Fruit fly (Drosophila melanogaster) Kc167 (cell line): ENCODE measurements around the gene Npc2f.

ENCODE experiments used
- Myc ChIP-seq: fragments of >200 bp; optimal IDR thresholded peaks from 2 replicates; lab custom pipeline; 2017; ENCODE audit warnings: missing external identifiers
- Sin3A ChIP-seq: fragments of >200 bp; optimal IDR thresholded peaks from 2 replicates; lab custom pipeline; 2018; ENCODE audit warnings: missing external identifiers
- h ChIP-seq: fragments of >200 bp; optimal IDR thresholded peaks from 3 replicates; lab custom pipeline; 2018; ENCODE audit warnings: missing external identifiers
- insv ChIP-seq: fragments of >200 bp; optimal IDR thresholded peaks from 3 replicates; lab custom pipeline; 2018; ENCODE audit warnings: missing external identifiers
- psq ChIP-seq: fragments of >200 bp; optimal IDR thresholded peaks from 2 replicates; lab custom pipeline; 2017; ENCODE audit warnings: missing external identifiers
- ttk ChIP-seq: sonication (Bioruptor generic); optimal IDR thresholded peaks from 2 replicates; lab custom pipeline; 2017; ENCODE audit warnings: missing external identifiers

Gene Npc2f

dm6 chr3R:24122369-24122768 lies 15.3 kb upstream of the Npc2f start:
- TF ChIP-seq Sin3A (lab: Kevin White, UChicago) (no peak), insv (lab: Kevin White, UChicago) (no peak), h (no peak), ttk (lab: Kevin White, UChicago) (no peak), Myc (lab: Kevin White, UChicago) (no peak), psq (lab: Kevin White, UChicago) (no peak)

dm6 chr3R:24130080-24130479 lies 7.6 kb upstream of the Npc2f start, which contains the start of the genes GatB and Tsc1:
GatB (minus strand) TSS chr3R:24130255.
Tsc1 (plus strand) TSS chr3R:24130307.
- TF ChIP-seq Sin3A (lab: Kevin White, UChicago) (no peak), psq (lab: Kevin White, UChicago) (no peak), h (no peak), insv (lab: Kevin White, UChicago) (no peak), ttk (lab: Kevin White, UChicago) (no peak), Myc (lab: Kevin White, UChicago) (no peak)

- no peak for TF ChIP-seq h
- TF ChIP-seq Sin3A (lab: Kevin White, UChicago): no peak
- no peak for TF ChIP-seq Myc (lab: Kevin White, UChicago)
- TF ChIP-seq ttk (lab: Kevin White, UChicago): no peak
- no peak for TF ChIP-seq insv (lab: Kevin White, UChicago)
- TF ChIP-seq psq (lab: Kevin White, UChicago): no peak
These were observed 3.1 kb upstream of the Npc2f start, which contains the start of gene Sec10 for dm6 chr3R:24134580-24134979. Sec10 (plus strand) TSS chr3R:24134831.

dm6 chr3R:24138478-24139455 lies 1.1 kb downstream of the Npc2f start:
- TF ChIP-seq h (no peak), psq (lab: Kevin White, UChicago) (no peak), Sin3A (lab: Kevin White, UChicago) (no peak), Myc (lab: Kevin White, UChicago) (no peak), ttk (lab: Kevin White, UChicago) (no peak), insv (lab: Kevin White, UChicago) (no peak)

dm6 chr3R:24139646-24140130 lies 2.0 kb downstream of the Npc2f start:
- TF ChIP-seq psq (lab: Kevin White, UChicago): no peak
- TF ChIP-seq Sin3A (lab: Kevin White, UChicago): no peak
- no peak for TF ChIP-seq ttk (lab: Kevin White, UChicago)
- TF ChIP-seq Myc (lab: Kevin White, UChicago): no peak
- TF ChIP-seq h: no peak
- no peak for TF ChIP-seq insv (lab: Kevin White, UChicago)

dm6 chr3R:24141013-24141592 lies 3.4 kb downstream of the Npc2f start, which contains the start of gene Kal1:
Kal1 (plus strand) TSS chr3R:24141395.
- no peak for TF ChIP-seq h
- TF ChIP-seq Myc (lab: Kevin White, UChicago): no peak
- TF ChIP-seq insv (lab: Kevin White, UChicago): no peak
- no peak for TF ChIP-seq ttk (lab: Kevin White, UChicago)
- TF ChIP-seq Sin3A (lab: Kevin White, UChicago): no peak
- TF ChIP-seq psq (lab: Kevin White, UChicago): no peak

dm6 chr3R:24142971-24143370 lies 5.3 kb downstream of the Npc2f start:
- TF ChIP-seq ttk (lab: Kevin White, UChicago): no peak

- TF ChIP-seq Myc (lab: Kevin White, UChicago): no peak
- no peak for TF ChIP-seq Sin3A (lab: Kevin White, UChicago)
- TF ChIP-seq ttk (lab: Kevin White, UChicago): no peak
- TF ChIP-seq insv (lab: Kevin White, UChicago): no peak
- TF ChIP-seq psq (lab: Kevin White, UChicago): no peak
- TF ChIP-seq h: no peak
These were observed 5.7 kb downstream of the Npc2f start for dm6 chr3R:24143372-24143771.

dm6 chr3R:24143779-24144178 lies 6.1 kb downstream of the Npc2f start:
- no peak for TF ChIP-seq psq (lab: Kevin White, UChicago)
- TF ChIP-seq Myc (lab: Kevin White, UChicago): no peak
- no peak for TF ChIP-seq h

dm6 chr3R:24144542-24144941 lies 6.8 kb downstream of the Npc2f start:
- no peak for TF ChIP-seq ttk (lab: Kevin White, UChicago)
- no peak for TF ChIP-seq psq (lab: Kevin White, UChicago)
- no peak for TF ChIP-seq h

dm6 chr3R:24148838-24149237 lies 11.1 kb downstream of the Npc2f start, which contains the start of gene Slimp:
Slimp (minus strand) TSS chr3R:24148967.
- no peak for TF ChIP-seq Myc (lab: Kevin White, UChicago)
- TF ChIP-seq h: no peak
- no peak for TF ChIP-seq psq (lab: Kevin White, UChicago)
- TF ChIP-seq insv (lab: Kevin White, UChicago): no peak
- TF ChIP-seq Sin3A (lab: Kevin White, UChicago): no peak
- TF ChIP-seq ttk (lab: Kevin White, UChicago): no peak

dm6 chr3R:24150103-24150502 lies 12.4 kb downstream of the Npc2f start, which contains the start of gene p38c:
p38c (minus strand) TSS chr3R:24150203.
- no peak for TF ChIP-seq Sin3A (lab: Kevin White, UChicago)
- TF ChIP-seq h: no peak
- TF ChIP-seq ttk (lab: Kevin White, UChicago): no peak
- TF ChIP-seq psq (lab: Kevin White, UChicago): no peak
- no peak for TF ChIP-seq insv (lab: Kevin White, UChicago)
- TF ChIP-seq Myc (lab: Kevin White, UChicago): no peak
